Worm (Caenorhabditis elegans): Measurements from ENCODE around the gene fbxa-156.
A peak's percentile ranks its signal among the peaks of the same experiment; 100 is the strongest.

ce11 chrV:17921423-17921822 lies 24.8 kb upstream of the fbxa-156 start, which contains the start of gene E01B7.2:
- peak; percentile 72 for TF ChIP-seq lin-13 (tag; optimal IDR thresholded peaks at IDR 0.05)
- TF ChIP-seq unc-120 (tag; optimal IDR thresholded peaks at IDR 0.05; ENCODE audit: poor library complexity, severe bottlenecking), result no peak
- no peak for TF ChIP-seq snpc-4 (tag; optimal IDR thresholded peaks at IDR 0.05)
